Worm (Caenorhabditis elegans) whole organism, L1 larva: ENCODE measurements around the gene F22F7.3.

ENCODE experiments used
- elt-2 ChIP-seq: sonication (generic microtip); optimal IDR thresholded peaks from 2 replicates; lab custom pipeline; 2016; ENCODE audit warnings: missing genetic modification characterization, mild to moderate bottlenecking, inconsistent platforms, missing compliant biosample characterization, missing genetic modification reagents
- lin-13 ChIP-seq: fragments of 150-350 bp; optimal IDR thresholded peaks from 2 replicates; lab custom pipeline; 2014; ENCODE audit warnings: missing biosample characterization, missing genetic modification reagents, missing genetic modification characterization
- lin-14 ChIP-seq: fragments of 200-800 bp; sonication (Bioruptor generic); optimal IDR thresholded peaks from 2 replicates; lab custom pipeline; 2018; ENCODE audit warnings: mild to moderate bottlenecking, missing genetic modification characterization, moderate library complexity, missing compliant biosample characterization
- lin-15B ChIP-seq: fragments of 150-350 bp; sonication (generic microtip); optimal IDR thresholded peaks from 3 replicates; lab custom pipeline; 2014; ENCODE audit warnings: missing biosample characterization, missing genetic modification characterization
- nhr-11 ChIP-seq: fragments of 150-350 bp; optimal IDR thresholded peaks from 2 replicates; lab custom pipeline; 2014; ENCODE audit warnings: missing biosample characterization, missing genetic modification characterization
- pax-3 ChIP-seq: fragments of 200-800 bp; sonication (Bioruptor generic); optimal IDR thresholded peaks from 2 replicates; lab custom pipeline; 2018; ENCODE audit warnings: mild to moderate bottlenecking, missing genetic modification characterization, moderate library complexity, missing compliant biosample characterization
- unc-62 ChIP-seq: fragments of 150-350 bp; optimal IDR thresholded peaks from 2 replicates; lab custom pipeline; 2014; ENCODE audit warnings: missing biosample characterization, missing genetic modification reagents, missing genetic modification characterization
- unc-86 ChIP-seq: sonication (generic microtip); optimal IDR thresholded peaks from 2 replicates; lab custom pipeline; 2016; ENCODE audit warnings: missing genetic modification characterization, missing compliant biosample characterization
- ztf-11 ChIP-seq, 2 experiments: sonication (generic microtip); optimal IDR thresholded peaks; 2 replicates each; lab custom pipeline; 2016 to 2017; ENCODE audit warnings: missing genetic modification characterization in 2 of 2, missing biosample characterization in 1 of 2, missing compliant biosample characterization in 1 of 2

ce11 chrV:2099040-2099439 lies 11.4 kb upstream of the F22F7.3 start, which contains the start of gene F36F12.7:
- TF ChIP-seq elt-2 (tag; lab: Kevin White, UChicago) (no peak), nhr-11 (no peak), ztf-11 (tag; optimal IDR thresholded peaks at IDR 0.05; lab: Kevin White, UChicago) (no peak), lin-13 (GFP tag; lab: Kevin White, UChicago) (no peak), lin-15B (no peak), pax-3 (tag; lab: Kevin White, UChicago) (no peak), unc-62 (no peak), lin-14 (GFP tag; lab: Kevin White, UChicago) (no peak), unc-86 (tag; lab: Kevin White, UChicago) (no peak)
